Fruit fly (Drosophila melanogaster) whole organism, wandering third instar larva: ENCODE results near the gene Phs.

Experiments used
- Abd-B ChIP-seq: fragments of >200 bp; optimal IDR thresholded peaks from 2 replicates; lab custom pipeline; 2017; ENCODE audit warnings: missing biosample characterization, missing genetic modification characterization
- CG9705 ChIP-seq: fragments of 200-800 bp; sonication (Bioruptor generic); optimal IDR thresholded peaks from 2 replicates; lab custom pipeline; 2018; ENCODE audit warnings: missing biosample characterization, mild to moderate bottlenecking, missing genetic modification characterization
- CrebA ChIP-seq: fragments of 200-800 bp; sonication (Bioruptor generic); optimal IDR thresholded peaks from 2 replicates; lab custom pipeline; 2016; ENCODE audit warnings: missing biosample characterization, mild to moderate bottlenecking, missing genetic modification characterization, borderline replicate concordance
- Dfd ChIP-seq: fragments of >200 bp; optimal IDR thresholded peaks from 2 replicates; lab custom pipeline; 2017; ENCODE audit warnings: missing biosample characterization, missing genetic modification characterization
- Dif ChIP-seq: fragments of 200-275, 200-300 bp; sonication (Bioruptor generic); optimal IDR thresholded peaks from 2 replicates; lab custom pipeline; 2018; ENCODE audit warnings: missing biosample characterization, missing genetic modification characterization; ENCODE audit not compliant: partially characterized antibody
- GATAd ChIP-seq: sonication (Bioruptor generic); optimal IDR thresholded peaks from 2 replicates; lab custom pipeline; 2016; ENCODE audit warnings: missing biosample characterization, missing genetic modification characterization
- HLH106 ChIP-seq: fragments of 200-800 bp; optimal IDR thresholded peaks from 3 replicates; lab custom pipeline; 2019; ENCODE audit warnings: missing biosample characterization, mild to moderate bottlenecking, missing genetic modification characterization, moderate library complexity
- Hnf4 ChIP-seq: fragments of 200-800 bp; sonication (Bioruptor generic); optimal IDR thresholded peaks from 2 replicates; lab custom pipeline; 2016; ENCODE audit warnings: missing biosample characterization, mild to moderate bottlenecking, missing genetic modification characterization
- Hr78 ChIP-seq: fragments of >200 bp; optimal IDR thresholded peaks from 2 replicates; lab custom pipeline; 2017; ENCODE audit warnings: missing biosample characterization, missing genetic modification characterization
- Mio ChIP-seq: sonication (Bioruptor generic); optimal IDR thresholded peaks from 2 replicates; lab custom pipeline; 2016; ENCODE audit warnings: missing biosample characterization, missing genetic modification characterization
- Myc ChIP-seq: fragments of >200 bp; optimal IDR thresholded peaks from 2 replicates; lab custom pipeline; 2017
- N ChIP-seq: fragments of >200 bp; optimal IDR thresholded peaks from 2 replicates; lab custom pipeline; 2018; ENCODE audit warnings: missing biosample characterization, missing external identifiers, missing genetic modification characterization
- OdsH ChIP-seq: fragments of 200-800 bp; sonication (Bioruptor generic); optimal IDR thresholded peaks from 2 replicates; lab custom pipeline; 2016; ENCODE audit warnings: missing biosample characterization, mild to moderate bottlenecking, missing genetic modification characterization
- Rel ChIP-seq, 2 experiments: fragments of 200-800 bp; sonication (Bioruptor generic) in 1 of 2; optimal IDR thresholded peaks; 2 replicates in 1 of 2; 3 replicates in 1 of 2; lab custom pipeline; 2016 to 2019; ENCODE audit warnings: mild to moderate bottlenecking in 2 of 2, missing biosample characterization in 2 of 2, missing genetic modification characterization in 2 of 2, moderate library complexity in 1 of 2
- Sp1 ChIP-seq: fragments of 200-800 bp; sonication (Bioruptor generic); optimal IDR thresholded peaks from 3 replicates; lab custom pipeline; 2019; ENCODE audit warnings: missing biosample characterization, mild to moderate bottlenecking, missing genetic modification characterization, moderate library complexity
- Vsx2 ChIP-seq: fragments of 200-300, 225-300 bp; sonication (Bioruptor generic); optimal IDR thresholded peaks from 2 replicates; lab custom pipeline; 2018; ENCODE audit warnings: missing biosample characterization, missing genetic modification characterization; ENCODE audit not compliant: partially characterized antibody
- br ChIP-seq: fragments of 200-800 bp; sonication (Bioruptor generic); optimal IDR thresholded peaks from 2 replicates; lab custom pipeline; 2016; ENCODE audit warnings: missing biosample characterization, missing genetic modification characterization
- brk ChIP-seq: fragments of 200-800 bp; sonication (Bioruptor generic); optimal IDR thresholded peaks from 2 replicates; lab custom pipeline; 2016; ENCODE audit warnings: missing biosample characterization, mild to moderate bottlenecking, missing genetic modification characterization
- dl ChIP-seq, 2 experiments: fragments of 175-275, 200-275 bp in 1 of 2; fragments of 200-275 bp in 1 of 2; sonication (Bioruptor generic); optimal IDR thresholded peaks; lab custom pipeline; 2018; ENCODE audit warnings: mild to moderate bottlenecking in 2 of 2, missing biosample characterization in 2 of 2, missing genetic modification characterization in 2 of 2, moderate library complexity in 2 of 2; ENCODE audit not compliant: partially characterized antibody in 2 of 2, insufficient read depth in 1 of 2
- dsf ChIP-seq: sonication (Bioruptor generic); optimal IDR thresholded peaks from 2 replicates; lab custom pipeline; 2016; ENCODE audit warnings: missing biosample characterization, missing genetic modification characterization, borderline replicate concordance
- ey ChIP-seq: fragments of 200-800 bp; sonication (Bioruptor generic); optimal IDR thresholded peaks from 2 replicates; lab custom pipeline; 2016; ENCODE audit warnings: missing biosample characterization, missing genetic modification characterization
- foxo ChIP-seq, 2 experiments: fragments of 200-800 bp; sonication (Bioruptor generic); optimal IDR thresholded peaks; 2 replicates in 1 of 2; 3 replicates in 1 of 2; lab custom pipeline; 2016 to 2017; ENCODE audit warnings: missing biosample characterization in 2 of 2, missing genetic modification characterization in 2 of 2
- fru ChIP-seq: fragments of 200-800 bp; sonication (Bioruptor generic); optimal IDR thresholded peaks from 3 replicates; lab custom pipeline; 2016; ENCODE audit warnings: missing biosample characterization, mild to moderate bottlenecking, missing genetic modification characterization
- h ChIP-seq: fragments of 200-800 bp; sonication (Bioruptor generic); optimal IDR thresholded peaks from 3 replicates; lab custom pipeline; 2016; ENCODE audit warnings: missing biosample characterization, mild to moderate bottlenecking, missing genetic modification characterization
- jim ChIP-seq: fragments of 175-275, 200-325 bp; sonication (Bioruptor generic); optimal IDR thresholded peaks from 2 replicates; lab custom pipeline; 2016; ENCODE audit warnings: missing biosample characterization, mild to moderate bottlenecking, missing genetic modification characterization
- lola ChIP-seq: fragments of >200 bp; optimal IDR thresholded peaks from 2 replicates; lab custom pipeline; 2017; ENCODE audit warnings: missing biosample characterization, missing genetic modification characterization
- pan ChIP-seq: fragments of >200 bp; optimal IDR thresholded peaks from 2 replicates; lab custom pipeline; 2017
- sage ChIP-seq: fragments of 200-800 bp; sonication (Bioruptor generic); optimal IDR thresholded peaks from 2 replicates; lab custom pipeline; 2016; ENCODE audit warnings: missing biosample characterization, mild to moderate bottlenecking, missing genetic modification characterization
- sv ChIP-seq: fragments of 200-800 bp; sonication (Bioruptor generic); optimal IDR thresholded peaks from 3 replicates; lab custom pipeline; 2016; ENCODE audit warnings: missing biosample characterization, missing genetic modification characterization
- usp ChIP-seq: fragments of >200 bp; optimal IDR thresholded peaks from 2 replicates; lab custom pipeline; 2017; ENCODE audit warnings: missing biosample characterization, missing genetic modification characterization
- woc ChIP-seq: sonication (Bioruptor generic); optimal IDR thresholded peaks from 2 replicates; lab custom pipeline; 2016; ENCODE audit warnings: missing biosample characterization, mild to moderate bottlenecking, missing genetic modification characterization

The Phs gene

DNA sequence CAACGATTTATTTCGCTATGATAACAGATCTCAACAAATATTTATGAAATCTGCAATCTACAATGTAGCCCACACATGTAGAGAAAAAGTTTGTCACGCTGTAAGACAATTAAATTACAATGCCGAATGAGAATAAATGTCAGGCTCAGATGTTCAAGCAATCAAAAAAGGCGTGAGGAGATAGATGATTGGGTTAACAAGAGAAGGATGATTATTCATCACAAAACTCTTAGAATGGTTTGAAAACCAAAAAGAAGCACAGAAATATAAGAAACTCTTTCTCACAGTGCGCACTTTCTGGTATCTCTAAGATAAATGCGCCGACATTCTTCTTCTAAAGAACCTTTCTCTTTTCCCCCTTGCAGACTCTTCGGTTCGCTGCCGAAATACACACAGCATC is 19.6 kb upstream of the Phs start:
- TF ChIP-seq dsf (GFP tag; lab: Kevin White, UChicago) (no peak), brk (GFP tag; lab: Kevin White, UChicago) (no peak), Abd-B (GFP tag; lab: Kevin White, UChicago) (no peak), sv (GFP tag; lab: Kevin White, UChicago) (no peak), h (GFP tag; lab: Kevin White, UChicago) (no peak), Mio (GFP tag; lab: Kevin White, UChicago) (no peak), jim (GFP tag; lab: Kevin White, UChicago) (no peak), foxo (GFP tag; optimal IDR thresholded peaks at IDR 0.05; lab: Kevin White, UChicago) (no peak), br (GFP tag; lab: Kevin White, UChicago) (no peak), usp (GFP tag; lab: Kevin White, UChicago) (no peak), Sp1 (GFP tag; lab: Kevin White, UChicago) (no peak), GATAd (GFP tag; lab: Kevin White, UChicago) (no peak), CG9705 (GFP tag; lab: Kevin White, UChicago) (no peak), lola (no peak)
- TF ChIP-seq, all 38 proteins: peak for 0

dm6 chr3L:15604979-15605378 is 14.7 kb upstream of the Phs start:
- TF ChIP-seq Mio (GFP tag; lab: Kevin White, UChicago) (no peak), Dif (GFP tag; lab: Kevin White, UChicago) (no peak), Hnf4 (GFP tag; lab: Kevin White, UChicago) (no peak), Myc (lab: Kevin White, UChicago) (no peak), Dfd (GFP tag; lab: Kevin White, UChicago) (peak; percentile 94)

- TF ChIP-seq Dfd (GFP tag; lab: Kevin White, UChicago), result no peak
- TF ChIP-seq Mio (GFP tag; lab: Kevin White, UChicago), result no peak
- TF ChIP-seq brk (GFP tag; lab: Kevin White, UChicago), result peak; percentile 67
- TF ChIP-seq Vsx2 (GFP tag; lab: Kevin White, UChicago), result peak; percentile 77
- TF ChIP-seq Rel (GFP tag; optimal IDR thresholded peaks at IDR 0.05; lab: Kevin White, UChicago), result no peak
- peak; percentile 71 for TF ChIP-seq Rel (tag; optimal IDR thresholded peaks at IDR 0.05; lab: Kevin White, UChicago)
- TF ChIP-seq, all 38 proteins: peak for 3
Observed at dm6 chr3L:15610109-15610508, 9.6 kb upstream of the Phs start, which contains the start of gene CG7650. CG7650 (minus strand) TSS chr3L:15610386.

DNA sequence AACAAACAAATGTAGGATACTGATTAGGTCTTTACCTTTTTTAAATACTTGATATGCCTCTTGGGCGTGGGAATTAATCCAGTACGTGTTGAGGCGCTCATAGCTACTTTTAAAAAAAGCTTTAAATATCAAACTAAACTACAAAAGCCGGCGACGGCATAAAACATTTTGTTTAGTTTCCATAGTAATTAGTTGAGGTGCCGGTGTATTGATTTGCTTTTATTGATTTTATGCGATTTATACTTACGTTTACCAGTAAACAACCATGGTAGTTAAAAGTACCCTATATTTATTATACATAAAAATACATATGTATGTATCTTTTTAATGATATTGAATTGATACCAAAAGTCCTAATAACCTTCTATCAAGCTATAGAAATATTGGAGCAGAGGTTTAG is 7.0 kb upstream of the Phs start, which contains the start of gene CG13449:
Gene CG13449 (minus strand): TSS at position 101 of the 400 bp plus-strand sequence.
- TF ChIP-seq woc (GFP tag; lab: Kevin White, UChicago) (no peak), Sp1 (GFP tag; lab: Kevin White, UChicago) (no peak), dl (GFP tag; optimal IDR thresholded peaks at IDR 0.05; lab: Kevin White, UChicago; ENCODE audit: insufficient read depth in 1 of 2, partially characterized antibody in 2 of 2) (no peak), HLH106 (no peak)

- TF ChIP-seq lola, result no peak
- no peak for TF ChIP-seq Abd-B (GFP tag; lab: Kevin White, UChicago)
- TF ChIP-seq dl (GFP tag; optimal IDR thresholded peaks at IDR 0.05; lab: Kevin White, UChicago; ENCODE audit: insufficient read depth in 1 of 2, partially characterized antibody in 2 of 2), result no peak
- no peak for TF ChIP-seq ey
- no peak for TF ChIP-seq CrebA (GFP tag; lab: Kevin White, UChicago)
- TF ChIP-seq Hr78, result no peak
- TF ChIP-seq dsf (GFP tag; lab: Kevin White, UChicago), result no peak
- no peak for TF ChIP-seq Sp1 (GFP tag; lab: Kevin White, UChicago)
- no peak for TF ChIP-seq OdsH (GFP tag; lab: Kevin White, UChicago)
- TF ChIP-seq Mio (GFP tag; lab: Kevin White, UChicago), result no peak
- no peak for TF ChIP-seq jim (GFP tag; lab: Kevin White, UChicago)
- no peak for TF ChIP-seq sage (GFP tag; lab: Kevin White, UChicago)
- TF ChIP-seq, all 38 proteins: peak for 0
Observed at dm6 chr3L:15616490-15616889, 3.2 kb upstream of the Phs start.

DNA sequence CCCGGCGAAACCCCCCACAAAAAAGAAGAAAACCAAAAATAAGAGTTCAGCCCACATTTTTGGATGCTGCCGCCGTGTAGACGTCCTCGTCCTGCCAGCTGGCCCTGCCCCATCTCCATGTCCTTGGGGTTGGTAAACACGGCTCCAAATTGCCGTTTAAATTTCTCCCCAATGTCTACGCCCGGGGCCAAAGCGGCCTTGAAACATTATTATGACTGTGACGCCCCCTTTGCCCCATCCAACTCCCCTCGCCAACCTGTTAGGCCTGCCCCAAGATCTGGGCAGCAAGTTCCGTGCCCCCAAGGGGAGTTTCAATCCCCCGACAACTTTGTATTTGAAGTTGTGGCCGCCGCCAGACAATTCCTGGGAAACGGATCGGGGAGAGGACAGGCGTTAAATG is 2.8 kb upstream of the Phs start:
- TF ChIP-seq HLH106 (no peak), N (no peak), pan (lab: Kevin White, UChicago) (no peak), Mio (GFP tag; lab: Kevin White, UChicago) (no peak), Dif (GFP tag; lab: Kevin White, UChicago) (no peak), h (GFP tag; lab: Kevin White, UChicago) (no peak), Vsx2 (GFP tag; lab: Kevin White, UChicago) (no peak), jim (GFP tag; lab: Kevin White, UChicago) (no peak), brk (GFP tag; lab: Kevin White, UChicago) (no peak), fru (GFP tag; lab: Kevin White, UChicago) (no peak), Hnf4 (GFP tag; lab: Kevin White, UChicago) (no peak), foxo (GFP tag; optimal IDR thresholded peaks at IDR 0.05; lab: Kevin White, UChicago) (no peak), GATAd (GFP tag; lab: Kevin White, UChicago) (no peak)
